Worm (Caenorhabditis elegans) whole organism, L3 larva: ENCODE measurements around the gene faah-4.
A peak's percentile ranks its signal among the peaks of the same experiment; 100 is the strongest.

ENCODE experiments used
- R02D3.7 ChIP-seq: fragments of 150-350 bp; optimal IDR thresholded peaks from 2 replicates; lab custom pipeline; 2014; ENCODE audit warnings: missing biosample characterization, missing genetic modification characterization
- ZK546.5 ChIP-seq: sonication (generic microtip); optimal IDR thresholded peaks from 2 replicates; lab custom pipeline; 2017; ENCODE audit warnings: missing biosample characterization, missing genetic modification characterization
- aly-2 ChIP-seq: fragments of 150-350 bp; optimal IDR thresholded peaks from 2 replicates; lab custom pipeline; 2014; ENCODE audit warnings: missing biosample characterization, missing genetic modification characterization
- ama-1 ChIP-seq: fragments of 150-350 bp; optimal IDR thresholded peaks from 2 replicates; lab custom pipeline; 2018
- ceh-28 ChIP-seq: fragments of 150-350 bp; optimal IDR thresholded peaks from 2 replicates; lab custom pipeline; 2014; ENCODE audit warnings: missing biosample characterization, missing genetic modification reagents, missing genetic modification characterization
- ceh-82 ChIP-seq: fragments of 150-350 bp; optimal IDR thresholded peaks from 2 replicates; lab custom pipeline; 2014; ENCODE audit warnings: missing biosample characterization, missing genetic modification characterization
- ceh-9 ChIP-seq: sonication (generic microtip); optimal IDR thresholded peaks from 2 replicates; lab custom pipeline; 2018; ENCODE audit warnings: missing biosample characterization, missing genetic modification characterization
- egl-27 ChIP-seq: sonication (generic microtip); optimal IDR thresholded peaks from 4 replicates; lab custom pipeline; 2017; ENCODE audit warnings: missing biosample characterization, missing genetic modification reagents, missing genetic modification characterization
- egl-5 ChIP-seq: fragments of 150-350 bp; optimal IDR thresholded peaks from 2 replicates; lab custom pipeline; 2017; ENCODE audit warnings: missing biosample characterization, missing genetic modification reagents, missing genetic modification characterization, inconsistent platforms
- elt-2 ChIP-seq: sonication (generic microtip); optimal IDR thresholded peaks from 2 replicates; lab custom pipeline; 2016; ENCODE audit warnings: missing genetic modification reagents, mild to moderate bottlenecking, missing genetic modification characterization, missing compliant biosample characterization
- eor-1 ChIP-seq, 2 experiments: fragments of 150-350 bp; optimal IDR thresholded peaks; 2 replicates each; lab custom pipeline; 2014 to 2018; ENCODE audit warnings: missing biosample characterization in 2 of 2, missing genetic modification characterization in 2 of 2
- fkh-10 ChIP-seq: sonication (generic microtip); optimal IDR thresholded peaks from 2 replicates; lab custom pipeline; 2017; ENCODE audit warnings: missing biosample characterization, missing genetic modification reagents, missing genetic modification characterization
- hmg-11 ChIP-seq: sonication (generic microtip); optimal IDR thresholded peaks from 2 replicates; lab custom pipeline; 2016; ENCODE audit warnings: missing genetic modification characterization, missing compliant biosample characterization
- lin-15B ChIP-seq: fragments of 150-350 bp; optimal IDR thresholded peaks from 2 replicates; lab custom pipeline; 2014; ENCODE audit warnings: missing biosample characterization, missing genetic modification characterization
- lin-39 ChIP-seq: fragments of 150-350 bp; optimal IDR thresholded peaks from 2 replicates; lab custom pipeline; 2018; ENCODE audit warnings: missing biosample characterization, missing genetic modification reagents, missing genetic modification characterization
- lsy-12 ChIP-seq: sonication (generic microtip); optimal IDR thresholded peaks from 2 replicates; lab custom pipeline; 2016; ENCODE audit warnings: mild to moderate bottlenecking, missing genetic modification characterization, missing compliant biosample characterization
- mml-1 ChIP-seq: fragments of 150-350 bp; sonication (generic microtip); optimal IDR thresholded peaks from 3 replicates; lab custom pipeline; 2014; ENCODE audit warnings: missing biosample characterization, missing genetic modification characterization
- nfya-1 ChIP-seq: sonication (generic microtip); optimal IDR thresholded peaks from 2 replicates; lab custom pipeline; 2017; ENCODE audit warnings: missing genetic modification characterization, mild to moderate bottlenecking, missing compliant biosample characterization, antibody characterized with exemption, moderate library complexity; ENCODE audit not compliant: insufficient read depth
- nhr-11 ChIP-seq: fragments of 150-350 bp; optimal IDR thresholded peaks from 2 replicates; lab custom pipeline; 2014; ENCODE audit warnings: missing biosample characterization, missing genetic modification characterization
- nhr-23 ChIP-seq: fragments of 150-350 bp; optimal IDR thresholded peaks from 2 replicates; lab custom pipeline; 2014; ENCODE audit warnings: missing biosample characterization, missing genetic modification reagents, missing genetic modification characterization
- nhr-237 ChIP-seq: fragments of 150-350 bp; optimal IDR thresholded peaks from 2 replicates; lab custom pipeline; 2014; ENCODE audit warnings: missing biosample characterization, missing genetic modification characterization
- nhr-43 ChIP-seq: sonication (generic microtip); optimal IDR thresholded peaks from 2 replicates; lab custom pipeline; 2016; ENCODE audit warnings: mild to moderate bottlenecking, missing genetic modification characterization, missing compliant biosample characterization; ENCODE audit not compliant: poor library complexity, severe bottlenecking
- nhr-67 ChIP-seq: fragments of 150-350 bp; optimal IDR thresholded peaks from 2 replicates; lab custom pipeline; 2014; ENCODE audit warnings: missing biosample characterization, missing genetic modification characterization
- nhr-76 ChIP-seq: fragments of 150-350 bp; sonication (generic microtip); optimal IDR thresholded peaks from 5 replicates; lab custom pipeline; 2014; ENCODE audit warnings: missing biosample characterization, missing genetic modification characterization
- nhr-77 ChIP-seq: fragments of 150-350 bp; optimal IDR thresholded peaks from 2 replicates; lab custom pipeline; 2014; ENCODE audit warnings: missing biosample characterization, missing genetic modification characterization
- pha-4 ChIP-seq: fragments of 150-350 bp; optimal IDR thresholded peaks from 2 replicates; lab custom pipeline; 2014; ENCODE audit warnings: missing biosample characterization, missing genetic modification reagents, missing genetic modification characterization
- pqm-1 ChIP-seq: fragments of 150-350 bp; optimal IDR thresholded peaks from 2 replicates; lab custom pipeline; 2017; ENCODE audit warnings: missing biosample characterization, missing genetic modification characterization, inconsistent platforms
- sea-2 ChIP-seq: fragments of 150-350 bp; sonication (generic microtip); optimal IDR thresholded peaks from 4 replicates; lab custom pipeline; 2014; ENCODE audit warnings: missing biosample characterization, missing genetic modification reagents, missing genetic modification characterization
- skn-1 ChIP-seq: fragments of 150-350 bp; optimal IDR thresholded peaks from 2 replicates; lab custom pipeline; 2014; ENCODE audit warnings: missing biosample characterization, missing genetic modification characterization
- snpc-4 ChIP-seq: fragments of 150-350 bp; optimal IDR thresholded peaks from 2 replicates; lab custom pipeline; 2014; ENCODE audit warnings: missing biosample characterization, missing genetic modification characterization
- tbx-2 ChIP-seq: sonication (generic microtip); optimal IDR thresholded peaks from 2 replicates; lab custom pipeline; 2016; ENCODE audit warnings: mild to moderate bottlenecking, missing genetic modification characterization, missing compliant biosample characterization
- unc-39 ChIP-seq: sonication (generic microtip); optimal IDR thresholded peaks from 4 replicates; lab custom pipeline; 2017; ENCODE audit warnings: missing biosample characterization, missing genetic modification characterization
- ztf-11 ChIP-seq: fragments of 150-350 bp; optimal IDR thresholded peaks from 2 replicates; lab custom pipeline; 2014; ENCODE audit warnings: missing biosample characterization, missing genetic modification characterization
- ztf-4 ChIP-seq: fragments of 150-350 bp; optimal IDR thresholded peaks from 2 replicates; lab custom pipeline; 2014; ENCODE audit warnings: missing biosample characterization, missing genetic modification characterization

faah-4 gene

DNA sequence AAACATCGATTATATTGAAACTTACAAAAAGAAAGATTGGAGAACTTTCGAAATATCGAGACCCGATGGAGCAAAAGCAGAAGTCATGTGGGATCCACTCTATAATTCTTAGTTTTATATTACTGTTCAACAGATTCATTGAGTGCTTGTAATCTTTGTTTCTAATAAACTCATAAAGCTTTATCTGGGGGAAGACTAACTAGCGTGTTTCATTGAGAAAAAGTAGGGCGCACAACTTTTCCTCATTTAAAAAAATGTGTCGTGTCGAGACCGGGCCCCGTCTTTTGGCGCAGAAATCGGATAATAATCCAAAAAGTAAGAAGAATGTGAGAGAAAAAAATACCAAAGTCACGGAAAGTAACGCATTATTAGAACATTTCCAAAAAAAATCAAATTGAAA, at the start of gene faah-4:
Gene faah-4, minus strand, starts transcription at position 101 of the 400 bp plus-strand sequence.
- no peak for TF ChIP-seq aly-2 (tag; lab: Kevin White, UChicago)

DNA sequence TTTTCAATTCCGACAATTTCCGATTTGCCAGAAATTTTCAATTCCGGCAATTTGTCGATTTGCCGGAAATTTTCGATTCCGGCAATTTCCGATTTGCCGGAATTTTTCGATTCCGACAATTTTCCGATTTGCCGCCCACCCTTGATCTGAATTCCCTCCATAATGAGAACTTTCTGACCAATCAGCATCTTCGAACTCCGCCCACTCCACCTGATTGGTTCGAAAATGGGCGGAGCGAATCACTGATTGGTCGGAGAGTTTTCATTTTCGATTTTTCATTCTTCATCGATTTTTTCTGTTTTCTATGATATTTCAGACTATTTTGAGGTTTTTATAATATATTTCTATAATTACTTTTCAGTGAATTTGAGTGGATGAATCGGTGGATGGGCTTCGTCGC, 44.5 kb upstream of the faah-4 start:
- TF ChIP-seq nfya-1 (peak; percentile 85), ZK546.5 (tag; lab: Kevin White, UChicago) (no peak), egl-27 (no peak)

DNA sequence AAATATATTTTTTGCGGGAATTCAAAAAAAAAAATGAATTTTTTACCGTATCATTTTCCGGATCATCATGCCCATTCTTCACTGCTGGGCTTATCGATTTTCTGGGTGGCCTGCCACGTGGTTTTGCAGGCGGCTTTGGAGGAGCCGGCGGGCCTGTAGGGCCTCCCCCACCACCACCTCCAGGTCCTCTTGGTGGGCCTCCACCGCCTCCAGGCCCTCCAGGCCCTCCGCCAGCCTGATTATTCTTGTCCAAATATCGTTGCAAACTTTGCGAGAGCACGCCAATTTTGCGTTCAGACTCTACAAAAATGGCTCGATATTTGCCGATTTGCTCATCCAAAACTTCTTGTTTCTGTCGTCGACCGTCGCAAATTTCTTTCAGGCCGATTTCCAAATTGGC, 41.4 kb upstream of the faah-4 start:
- TF ChIP-seq unc-39 (tag; lab: Kevin White, UChicago) (no peak), ztf-11 (tag; lab: Kevin White, UChicago) (no peak), nhr-76 (tag; lab: Kevin White, UChicago) (no peak), nhr-77 (tag; lab: Kevin White, UChicago) (no peak), elt-2 (no peak), pqm-1 (tag; lab: Kevin White, UChicago) (no peak), R02D3.7 (tag; lab: Kevin White, UChicago) (no peak), hmg-11 (tag; lab: Kevin White, UChicago) (no peak)
- TF ChIP-seq, all 47 proteins: peak for 0

DNA sequence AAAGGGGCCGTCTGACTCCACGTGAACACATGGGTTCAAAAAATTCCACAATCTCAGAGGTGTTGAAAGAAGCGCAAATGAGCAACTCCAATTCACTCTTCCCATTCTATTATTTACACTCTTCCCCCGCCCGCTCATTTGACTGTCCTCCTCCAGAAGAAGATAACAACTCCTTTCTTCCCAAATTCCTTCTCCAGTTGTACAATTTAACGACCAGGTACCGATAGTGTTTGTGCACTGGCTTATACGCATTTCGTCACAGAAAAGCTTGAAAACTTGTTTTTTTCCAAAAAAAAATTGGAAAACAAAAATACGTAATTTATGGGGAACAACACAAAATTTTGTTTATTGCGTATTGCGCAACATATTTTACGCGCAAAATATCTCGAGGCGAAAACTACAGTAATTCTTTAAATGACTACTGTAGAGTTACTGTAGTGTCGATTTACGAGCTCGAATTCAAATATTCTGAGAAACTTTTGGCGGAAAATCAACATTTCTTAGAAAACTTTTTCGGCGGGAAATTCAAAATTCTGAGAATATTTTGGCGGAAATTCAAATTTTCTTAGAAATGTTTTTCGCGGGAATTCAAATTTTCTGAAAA, 39.7 kb upstream of the faah-4 start:
- TF ChIP-seq snpc-4 (tag; lab: Kevin White, UChicago) (no peak), pqm-1 (tag; lab: Kevin White, UChicago) (peak; percentile 40), pha-4 (tag; lab: Kevin White, UChicago) (peak; percentile 37), elt-2 (peak; percentile 40), eor-1 (tag; optimal IDR thresholded peaks at IDR 0.05; lab: Kevin White, UChicago) (no peak), egl-5 (tag; lab: Kevin White, UChicago) (no peak)
- TF ChIP-seq, all 47 proteins: peak for 3

DNA sequence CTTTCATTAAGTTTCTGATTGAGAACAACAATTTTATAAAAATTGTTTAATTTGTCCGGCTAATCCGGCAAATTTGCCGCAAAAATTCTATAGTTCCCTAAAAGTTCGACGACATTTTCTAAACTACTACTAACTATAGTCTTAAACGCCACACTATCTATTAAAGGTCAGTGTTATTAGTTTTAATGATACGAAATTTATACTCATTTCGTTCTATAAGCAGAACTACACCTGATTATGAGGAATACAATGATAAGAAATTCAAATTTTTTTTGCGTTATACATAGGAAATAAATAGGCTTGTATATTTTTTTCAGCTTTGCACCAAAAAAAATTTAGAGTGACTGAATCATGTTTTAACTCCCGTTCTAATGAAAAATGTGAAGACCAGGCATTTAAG, 38.8 kb upstream of the faah-4 start:
- TF ChIP-seq pha-4 (tag; lab: Kevin White, UChicago): peak; percentile 4
- no peak for TF ChIP-seq tbx-2 (tag; lab: Kevin White, UChicago)
- peak; percentile 13 for TF ChIP-seq pqm-1 (tag; lab: Kevin White, UChicago)
- TF ChIP-seq, all 47 proteins: peak for 2

DNA sequence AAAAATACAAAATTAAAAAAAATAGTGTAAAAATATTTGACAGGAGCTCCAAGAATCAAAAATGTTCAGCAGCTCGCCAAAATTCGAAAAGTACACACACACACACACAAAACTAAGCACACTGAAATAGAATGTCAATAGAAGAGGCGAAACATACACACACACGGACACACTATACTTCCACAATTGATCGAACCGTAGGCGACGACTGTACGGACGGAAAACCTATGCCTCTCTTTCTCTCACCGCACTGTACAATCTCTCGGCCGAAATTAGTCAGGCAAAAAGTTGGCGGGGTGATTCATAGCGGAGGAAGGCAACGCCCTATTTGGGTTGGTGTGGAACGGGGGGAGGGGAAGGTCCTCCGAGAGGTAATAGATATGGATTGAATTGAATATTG, 37.8 kb upstream of the faah-4 start:
- TF ChIP-seq mml-1 (tag; lab: Kevin White, UChicago) (no peak), pqm-1 (tag; lab: Kevin White, UChicago) (peak; percentile 76), nhr-237 (tag; lab: Kevin White, UChicago) (no peak), elt-2 (peak; percentile 51), pha-4 (tag; lab: Kevin White, UChicago) (peak; percentile 94), nhr-77 (tag; lab: Kevin White, UChicago) (no peak), nhr-67 (tag; lab: Kevin White, UChicago) (no peak), nfya-1 (peak; percentile 21), hmg-11 (tag; lab: Kevin White, UChicago) (peak; percentile 27), egl-27 (no peak), nhr-43 (tag; lab: Kevin White, UChicago) (no peak)

DNA sequence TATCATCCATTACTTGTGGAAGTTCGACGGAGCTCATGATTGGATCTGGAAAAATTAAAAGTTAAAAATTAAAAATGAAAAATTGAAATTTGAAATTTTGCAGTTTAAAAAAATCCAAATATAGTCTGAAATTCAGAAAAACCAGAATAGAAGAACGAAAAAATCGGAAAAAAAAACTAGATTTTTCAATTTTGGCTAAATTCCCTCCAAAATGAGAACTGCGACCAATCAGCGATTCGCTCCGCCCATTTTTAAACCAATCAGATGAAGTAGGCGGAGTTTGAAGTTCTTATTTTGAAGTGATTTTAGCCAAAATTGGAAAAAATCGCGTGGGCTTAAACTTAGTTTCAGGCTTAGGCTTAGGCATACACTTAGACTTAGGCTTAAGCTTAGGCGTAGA, 37.3 kb upstream of the faah-4 start, which contains the start of gene Y56A3A.7:
Gene Y56A3A.7, minus strand, starts transcription at position 47 of the 400 bp plus-strand sequence.
- TF ChIP-seq ztf-4 (tag; lab: Kevin White, UChicago) (no peak), nfya-1 (peak; percentile 71), nhr-23 (tag; lab: Kevin White, UChicago) (no peak)

DNA sequence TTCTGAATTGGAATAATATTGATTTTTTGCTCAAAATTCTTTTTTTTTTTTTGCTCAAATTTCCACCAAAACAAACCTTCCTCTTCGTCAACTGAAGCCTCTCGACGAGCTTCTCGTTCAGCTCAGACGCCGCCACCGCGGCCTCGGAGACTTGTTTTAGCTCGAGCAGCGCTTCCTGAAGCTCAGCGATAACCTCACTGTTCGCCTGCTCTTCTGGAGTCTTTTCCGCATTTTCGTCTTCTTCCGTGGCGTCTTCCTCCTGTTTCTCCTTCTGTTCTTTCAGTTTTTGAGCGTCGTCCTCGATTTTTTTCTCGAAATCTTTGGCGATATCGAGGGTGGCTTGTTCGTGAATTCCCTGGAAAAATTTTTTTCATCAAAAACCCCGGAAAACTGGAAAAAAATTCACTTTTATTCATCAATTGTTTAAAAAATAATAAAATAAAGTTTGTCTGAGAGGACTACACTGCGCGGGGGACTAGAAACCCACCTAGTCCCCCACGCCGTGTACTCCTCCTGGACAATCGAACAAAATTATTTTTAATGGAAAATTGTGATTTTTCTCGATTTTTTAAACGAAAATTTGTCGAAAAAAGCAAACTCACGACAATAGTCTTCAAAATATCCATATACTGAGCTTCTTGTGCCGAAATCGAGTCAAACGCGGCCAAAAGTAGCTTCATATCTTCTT, 36.5 kb upstream of the faah-4 start:
- TF ChIP-seq eor-1 (tag; optimal IDR thresholded peaks at IDR 0.05; lab: Kevin White, UChicago): peak in 1 of 2 experiments; percentile 74
- TF ChIP-seq ceh-28 (tag; lab: Kevin White, UChicago): no peak
- TF ChIP-seq nhr-43 (tag; lab: Kevin White, UChicago): peak; percentile 96
- peak; percentile 65 for TF ChIP-seq hmg-11 (tag; lab: Kevin White, UChicago)
- peak; percentile 17 for TF ChIP-seq ceh-82
- no peak for TF ChIP-seq nhr-11 (tag; lab: Kevin White, UChicago)
- peak; percentile 90 for TF ChIP-seq lin-15B (tag; lab: Kevin White, UChicago)
- TF ChIP-seq ztf-4 (tag; lab: Kevin White, UChicago): no peak
- TF ChIP-seq ama-1 (lab: Kevin White, UChicago): peak; percentile 6
- TF ChIP-seq ceh-9: no peak
- no peak for TF ChIP-seq ZK546.5 (tag; lab: Kevin White, UChicago)
- TF ChIP-seq R02D3.7 (tag; lab: Kevin White, UChicago): peak; percentile 40
- TF ChIP-seq lsy-12: peak; percentile 88
- peak; percentile 41 for TF ChIP-seq skn-1 (tag; lab: Kevin White, UChicago)
- TF ChIP-seq fkh-10 (GFP tag; lab: Kevin White, UChicago): peak; percentile 84
- TF ChIP-seq lin-39: peak; percentile 63
- no peak for TF ChIP-seq nhr-77 (tag; lab: Kevin White, UChicago)
- no peak for TF ChIP-seq sea-2
- peak; percentile 77 for TF ChIP-seq snpc-4 (tag; lab: Kevin White, UChicago)
- peak; percentile 95 for TF ChIP-seq nfya-1
